Worm (Caenorhabditis elegans) whole organism, L4 larva: ENCODE results near the gene T10G3.3.

ENCODE experiments used
- ceh-82 ChIP-seq: sonication (generic microtip); optimal IDR thresholded peaks from 2 replicates; lab custom pipeline; 2017; ENCODE audit warnings: missing biosample characterization, missing genetic modification characterization
- lin-39 ChIP-seq: fragments of 150-350 bp; optimal IDR thresholded peaks from 2 replicates; lab custom pipeline; 2014; ENCODE audit warnings: missing biosample characterization, missing genetic modification reagents, missing genetic modification characterization
- nhr-10 ChIP-seq: fragments of 150-350 bp; optimal IDR thresholded peaks from 2 replicates; lab custom pipeline; 2014; ENCODE audit warnings: missing biosample characterization, missing genetic modification characterization

- no peak for TF ChIP-seq lin-39 (tag; lab: Kevin White, UChicago)
- no peak for TF ChIP-seq ceh-82 (tag; lab: Kevin White, UChicago)
- no peak for TF ChIP-seq nhr-10
Measured at ce11 chrV:13536058-13536579, 46.1 kb upstream of the T10G3.3 start, which contains the start of gene frpr-5.
